Worm (Caenorhabditis elegans): ENCODE measurements around the gene T23F2.2.
A peak's percentile ranks its signal among the peaks of the same experiment; 100 is the strongest.

The T23F2.2 gene

DNA sequence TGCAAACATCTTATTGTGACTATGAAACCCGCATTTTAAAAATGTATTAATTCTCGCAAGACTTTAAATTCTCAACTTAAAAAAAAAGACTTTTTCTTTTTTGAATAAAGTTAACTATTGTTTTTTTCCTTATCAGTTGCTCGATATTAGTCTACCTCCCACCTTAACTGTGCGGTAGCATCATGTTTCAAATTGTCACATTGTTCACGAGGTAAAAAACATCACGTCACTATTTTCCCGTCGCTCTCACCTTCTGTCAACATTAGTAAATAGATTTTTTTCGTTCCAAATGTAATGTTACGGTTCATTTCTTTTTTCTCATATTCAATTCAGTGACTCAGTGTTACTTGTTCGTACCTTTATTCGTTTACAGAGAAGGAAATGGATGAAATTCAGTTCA lies 11.3 kb upstream of the T23F2.2 start:
- TF ChIP-seq dmd-4 (tag; optimal IDR thresholded peaks at IDR 0.05): no peak
- peak; percentile 40 for TF ChIP-seq nhr-129 (tag; optimal IDR thresholded peaks at IDR 0.05)
- no peak for TF ChIP-seq C34F6.9 (tag; optimal IDR thresholded peaks at IDR 0.05)
- peak; percentile 42 for TF ChIP-seq crh-2 (tag; optimal IDR thresholded peaks at IDR 0.05)
- peak; percentile 18 for TF ChIP-seq nhr-25 (tag; optimal IDR thresholded peaks at IDR 0.05)

ce11 chrX:5515459-5515858 lies 10.4 kb upstream of the T23F2.2 start:
- TF ChIP-seq ztf-11 (tag; optimal IDR thresholded peaks at IDR 0.05) (no peak), sma-3 (GFP tag; optimal IDR thresholded peaks at IDR 0.05) (no peak), sem-4 (tag; optimal IDR thresholded peaks at IDR 0.05) (peak; percentile 39), nhr-129 (tag; optimal IDR thresholded peaks at IDR 0.05) (peak; percentile 3), sma-9 (GFP tag; optimal IDR thresholded peaks at IDR 0.05) (peak; percentile 57), sma-9 (tag; optimal IDR thresholded peaks at IDR 0.05) (no peak)

ce11 chrX:5514984-5515383 lies 9.9 kb upstream of the T23F2.2 start, which contains the start of gene T23F2.4:
TSS of gene T23F2.4 (minus strand) at chrX:5515084.
- no peak for TF ChIP-seq nhr-10 (tag; optimal IDR thresholded peaks at IDR 0.05)

DNA sequence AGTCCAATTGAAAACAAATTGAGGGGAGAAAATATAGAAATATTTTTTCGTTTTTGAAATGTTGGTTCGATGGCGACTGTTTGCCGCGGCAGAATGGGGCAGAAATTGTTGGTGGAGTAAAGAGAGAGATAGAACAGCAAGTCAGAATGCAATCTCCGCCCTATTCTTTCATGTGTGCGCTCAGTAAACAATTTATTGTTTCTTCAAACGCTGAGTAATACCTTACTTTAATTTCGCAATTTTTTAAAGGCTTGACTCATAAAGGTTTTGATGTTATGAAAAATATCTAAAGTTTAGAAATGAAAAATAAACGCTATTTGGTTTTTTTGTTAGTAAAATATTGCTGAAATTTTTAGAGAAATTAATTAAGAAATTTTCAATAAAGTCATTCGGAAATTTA lies 9.3 kb upstream of the T23F2.2 start:
- TF ChIP-seq ama-1 (optimal IDR thresholded peaks at IDR 0.05): no peak
- no peak for TF ChIP-seq ztf-1 (GFP tag; conservative IDR thresholded peaks at IDR 0.05)
- no peak for TF ChIP-seq sma-3 (GFP tag; optimal IDR thresholded peaks at IDR 0.05)
- no peak for TF ChIP-seq mab-5 (tag; optimal IDR thresholded peaks at IDR 0.05)
- TF ChIP-seq snpc-4 (tag; optimal IDR thresholded peaks at IDR 0.05): no peak
- no peak for TF ChIP-seq peb-1 (tag; optimal IDR thresholded peaks at IDR 0.05)
- no peak for TF ChIP-seq R02D3.7 (tag; optimal IDR thresholded peaks at IDR 0.05)
- no peak for TF ChIP-seq nhr-10 (tag; optimal IDR thresholded peaks at IDR 0.05)
- TF ChIP-seq lsy-2 (tag; optimal IDR thresholded peaks at IDR 0.05): no peak
- TF ChIP-seq lin-13 (GFP tag; optimal IDR thresholded peaks at IDR 0.05): no peak
- no peak for TF ChIP-seq nhr-12 (tag; optimal IDR thresholded peaks at IDR 0.05)
- TF ChIP-seq Y55F3AM.14 (GFP tag; optimal IDR thresholded peaks at IDR 0.05): no peak

DNA sequence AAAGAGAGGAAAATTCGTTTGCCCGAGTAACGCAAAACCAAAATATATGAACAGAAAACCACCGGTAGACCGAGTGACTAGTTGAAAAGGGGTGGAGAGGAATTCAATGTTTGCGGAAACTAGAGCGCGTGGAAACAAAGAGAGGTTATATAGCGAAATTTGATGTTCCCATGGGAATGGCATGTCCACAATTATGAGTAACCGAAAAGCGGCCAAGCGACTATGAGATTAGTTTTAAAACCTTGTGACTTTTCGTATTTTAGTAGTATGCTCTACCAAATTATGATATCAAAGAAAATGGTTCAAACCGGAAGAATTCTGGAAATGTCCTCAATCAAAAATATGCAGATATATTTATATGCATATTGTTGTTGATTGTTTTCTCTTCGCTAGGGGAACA lies 7.7 kb upstream of the T23F2.2 start:
- TF ChIP-seq F13H6.1 (tag; optimal IDR thresholded peaks at IDR 0.05) (peak; percentile 29), lin-11 (tag; optimal IDR thresholded peaks at IDR 0.05) (peak; percentile 26), lsy-2 (tag; optimal IDR thresholded peaks at IDR 0.05) (peak in 1 of 2 experiments; percentile 6), mbf-1 (tag; optimal IDR thresholded peaks at IDR 0.05) (no peak), nhr-6 (tag; optimal IDR thresholded peaks at IDR 0.05) (no peak), fos-1 (tag; optimal IDR thresholded peaks at IDR 0.05) (peak; percentile 6), C34F6.9 (tag; optimal IDR thresholded peaks at IDR 0.05) (peak; percentile 14), nhr-129 (tag; optimal IDR thresholded peaks at IDR 0.05) (peak; percentile 33)

ce11 chrX:5512227-5512626 lies 7.2 kb upstream of the T23F2.2 start, which contains the start of gene T23F2.3:
TSS of gene T23F2.3 (minus strand) at chrX:5512327.
- no peak for TF ChIP-seq skn-1 (tag; optimal IDR thresholded peaks at IDR 0.05)

DNA sequence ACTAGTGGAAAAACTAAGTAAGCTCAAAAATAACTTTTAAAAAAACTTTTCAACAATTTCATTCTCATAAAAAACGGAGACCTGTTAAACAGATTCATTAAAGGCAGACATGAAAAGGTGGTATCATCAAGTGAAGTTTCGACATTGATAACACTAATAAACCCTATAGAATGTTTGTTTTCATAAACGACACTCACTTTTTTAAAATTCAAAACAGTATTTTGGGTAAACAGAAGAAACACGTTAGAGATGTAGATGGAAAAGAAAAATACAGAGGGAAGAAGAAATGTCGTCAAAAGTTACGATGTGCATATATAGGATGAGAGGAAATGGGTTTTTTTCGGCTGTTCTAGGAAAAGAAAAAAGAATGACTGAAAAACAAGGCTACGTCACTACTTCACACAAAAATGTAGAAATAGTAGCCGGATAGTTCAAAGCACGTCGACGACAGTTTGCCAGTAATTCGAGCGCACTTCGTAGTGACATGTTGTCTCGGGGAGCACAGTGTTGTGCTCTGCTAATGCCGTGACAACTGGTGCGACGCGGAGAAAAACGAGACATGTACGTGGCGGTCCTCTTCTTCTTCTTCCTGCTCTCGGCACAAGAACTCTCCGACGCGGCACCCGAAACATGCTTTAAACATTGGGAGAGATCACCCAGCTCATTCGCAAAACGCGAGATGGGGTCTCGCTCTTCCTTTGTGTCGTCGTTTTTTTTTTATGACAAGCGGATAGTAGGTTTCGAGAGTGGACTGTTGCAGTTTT lies 4.2 kb upstream of the T23F2.2 start:
- TF ChIP-seq F13H6.1 (tag; optimal IDR thresholded peaks at IDR 0.05): peak; percentile 18
- TF ChIP-seq nhr-23 (tag; optimal IDR thresholded peaks at IDR 0.05): no peak
- no peak for TF ChIP-seq nhr-10 (tag; optimal IDR thresholded peaks at IDR 0.05)
- no peak for TF ChIP-seq crh-2 (tag; optimal IDR thresholded peaks at IDR 0.05)
- no peak for TF ChIP-seq lin-11 (tag; optimal IDR thresholded peaks at IDR 0.05)
- no peak for TF ChIP-seq mab-5 (tag; optimal IDR thresholded peaks at IDR 0.05)
- TF ChIP-seq nhr-129 (tag; optimal IDR thresholded peaks at IDR 0.05): peak; percentile 32

- no peak for TF ChIP-seq dmd-4 (tag; optimal IDR thresholded peaks at IDR 0.05)
- TF ChIP-seq C34F6.9 (tag; optimal IDR thresholded peaks at IDR 0.05): peak; percentile 2
Observed at ce11 chrX:5507926-5508325, 2.9 kb upstream of the T23F2.2 start.
